Worm (Caenorhabditis elegans): ENCODE data around the gene ZK697.14.

DNA sequence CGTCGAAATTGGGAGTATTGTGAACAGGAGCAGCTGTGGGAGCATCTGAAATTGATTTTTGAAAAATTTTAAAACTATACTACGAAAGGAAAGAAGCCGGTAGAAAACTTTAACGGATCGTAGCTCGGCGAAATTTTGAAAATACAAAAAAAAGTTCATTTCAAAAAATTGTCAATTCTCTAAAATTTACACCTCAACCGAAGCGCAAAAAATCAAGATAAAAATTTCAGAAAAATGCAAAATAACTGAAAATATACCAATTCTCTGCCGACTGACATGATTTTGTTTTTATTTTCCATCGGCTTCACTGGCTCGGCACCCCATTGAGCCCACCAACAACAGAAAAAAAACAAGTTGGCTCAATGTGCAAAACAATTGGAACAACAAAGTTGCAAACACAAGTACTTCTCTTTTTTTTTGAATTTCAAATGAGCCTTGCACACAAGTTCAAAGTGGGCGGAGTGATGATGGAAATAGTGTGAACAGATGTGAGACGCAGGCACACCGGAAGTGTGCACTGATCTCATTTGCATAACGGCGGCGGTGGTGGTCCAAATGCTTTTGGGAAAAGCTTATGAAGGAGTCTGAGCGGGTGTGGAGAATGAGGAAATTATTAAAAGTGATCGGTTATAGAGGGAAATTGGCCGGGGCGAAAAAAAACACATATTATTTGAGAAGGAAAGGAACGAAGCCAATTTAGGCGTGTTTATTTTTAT is 19.5 kb upstream of the ZK697.14 start, which contains the start of gene F36H9.7:
- TF ChIP-seq ref-1 (GFP tag; conservative IDR thresholded peaks at IDR 0.05) (no peak), ztf-29 (GFP tag; IDR thresholded peaks at IDR 0.05) (no peak), flt-1 (GFP tag; IDR thresholded peaks at IDR 0.05) (no peak), med-1 (GFP tag; optimal IDR thresholded peaks at IDR 0.05; ENCODE audit: insufficient read depth) (no peak), cog-1 (tag; optimal IDR thresholded peaks at IDR 0.05) (no peak), ztf-23 (GFP tag; IDR thresholded peaks at IDR 0.05) (no peak), tab-1 (GFP tag; IDR thresholded peaks at IDR 0.05) (no peak), klf-2 (GFP tag; conservative IDR thresholded peaks at IDR 0.05) (no peak), T22C8.4 (GFP tag; IDR thresholded peaks at IDR 0.05) (no peak)

Measured in whole organism, midembryonic.